Fruit fly (Drosophila melanogaster): Measurements from ENCODE around the gene CG4069.
A peak's percentile ranks its signal among the peaks of the same experiment; 100 is the strongest.

The CG4069 gene

dm6 chr3L:12526433-12527113 lies 10.5 kb downstream of the CG4069 start, which contains the start of gene eIF2beta (continued):
- TF ChIP-seq CG14965 (GFP tag; optimal IDR thresholded peaks at IDR 0.05; ENCODE audit: borderline replicate concordance) (peak; percentile 98), shn (GFP tag; optimal IDR thresholded peaks at IDR 0.05) (no peak), Nf-YA (GFP tag; IDR thresholded peaks at IDR 0.05) (no peak), CG4820 (GFP tag; optimal IDR thresholded peaks at IDR 0.05) (peak; percentile 19), Xbp1 (GFP tag; optimal IDR thresholded peaks at IDR 0.05) (peak; percentile 34), Dp (GFP tag; optimal IDR thresholded peaks at IDR 0.05) (peak; percentile 31), nmo (GFP tag; optimal IDR thresholded peaks at IDR 0.05) (peak; percentile 41), NfI (GFP tag; optimal IDR thresholded peaks at IDR 0.05) (peak; percentile 70), rib (GFP tag; IDR thresholded peaks at IDR 0.05) (0 out of 2 replicates have a peak, but pooled peaks have one; percentile 25), grn (GFP tag; optimal IDR thresholded peaks at IDR 0.05) (no peak), MBD-R2 (GFP tag; IDR thresholded peaks at IDR 0.05) (peak; percentile 37; the same call in 1 of the 2 replicates), CG8765 (GFP tag; IDR thresholded peaks at IDR 0.05) (no peak), bowl (GFP tag; IDR thresholded peaks at IDR 0.05) (0 out of 2 replicates have a peak, but pooled peaks have one; percentile 8), Hmr (GFP tag; optimal IDR thresholded peaks at IDR 0.05) (peak; percentile 32), CG5245 (GFP tag; optimal IDR thresholded peaks at IDR 0.05) (peak; percentile 57), CG15514 (GFP tag; optimal IDR thresholded peaks at IDR 0.05) (peak; percentile 55), Neu2 (GFP tag; optimal IDR thresholded peaks at IDR 0.05; ENCODE audit: borderline replicate concordance) (no peak), BEAF-32 (GFP tag; optimal IDR thresholded peaks at IDR 0.05) (peak; percentile 40), CG11723 (GFP tag; optimal IDR thresholded peaks at IDR 0.05) (peak; percentile 22), CG6272 (GFP tag; IDR thresholded peaks at IDR 0.05) (no peak), CG6254 (GFP tag; optimal IDR thresholded peaks at IDR 0.05) (peak; percentile 80), E2f2 (GFP tag; IDR thresholded peaks at IDR 0.05) (peak; percentile 20; the same call in 1 of the 2 replicates), CG34376 (GFP tag; optimal IDR thresholded peaks at IDR 0.05) (peak; percentile 29), Rfx (GFP tag; IDR thresholded peaks at IDR 0.05) (peak; percentile 25; the same call in 1 of the 2 replicates), zen2 (GFP tag; IDR thresholded peaks at IDR 0.05; ENCODE audit: partially characterized antibody) (no peak), crc (GFP tag; optimal IDR thresholded peaks at IDR 0.05) (peak; percentile 37), dmrt11E (tag; optimal IDR thresholded peaks at IDR 0.05) (peak; percentile 15), Fer3 (tag; optimal IDR thresholded peaks at IDR 0.05) (peak; percentile 36), Sox102F (GFP tag; optimal IDR thresholded peaks at IDR 0.05) (peak; percentile 31), CG18262 (tag; optimal IDR thresholded peaks at IDR 0.05) (peak; percentile 53), Blimp-1 (GFP tag; optimal IDR thresholded peaks at IDR 0.05) (peak; percentile 19), CG33557 (GFP tag; optimal IDR thresholded peaks at IDR 0.05) (peak; percentile 29), CG11247 (GFP tag; IDR thresholded peaks at IDR 0.05) (no peak), CG32532 (GFP tag; IDR thresholded peaks at IDR 0.05) (peak; percentile 20; the same call in 1 of the 2 replicates), CG18476 (GFP tag; optimal IDR thresholded peaks at IDR 0.05) (peak; percentile 41), CG4707 (GFP tag; optimal IDR thresholded peaks at IDR 0.05) (peak; percentile 70), tap (tag; optimal IDR thresholded peaks at IDR 0.05) (peak; percentile 27), Camta (GFP tag; optimal IDR thresholded peaks at IDR 0.05) (peak; percentile 15), CG10431 (GFP tag; optimal IDR thresholded peaks at IDR 0.05) (peak; percentile 68), CG17385 (GFP tag; optimal IDR thresholded peaks at IDR 0.05) (peak; percentile 52), CG2120 (GFP tag; optimal IDR thresholded peaks at IDR 0.05) (peak; percentile 3), Chrac-16 (GFP tag; optimal IDR thresholded peaks at IDR 0.05) (peak; percentile 28), Opbp (GFP tag; IDR thresholded peaks at IDR 0.05; ENCODE audit: partially characterized antibody) (no peak), CG11456 (GFP tag; IDR thresholded peaks at IDR 0.05) (0 out of 3 replicates have a peak, but pooled peaks have one; percentile 41), sima (GFP tag; optimal IDR thresholded peaks at IDR 0.05) (no peak), YL-1 (GFP tag; optimal IDR thresholded peaks at IDR 0.05) (peak; percentile 97), CG5180 (GFP tag; optimal IDR thresholded peaks at IDR 0.05) (peak; percentile 8), Side (GFP tag; optimal IDR thresholded peaks at IDR 0.05) (peak; percentile 10)
